Worm (Caenorhabditis elegans): ENCODE measurements around the gene msp-49.

The msp-49 gene

ce11 chrII:5154540-5154939 is 39.6 kb upstream of the msp-49 start, which contains the start of gene srb-12:
srb-12 (minus strand) TSS chrII:5154640.
- TF ChIP-seq zfp-2 (tag; optimal IDR thresholded peaks at IDR 0.05) = no peak
- TF ChIP-seq nhr-28 (tag; optimal IDR thresholded peaks at IDR 0.05) = no peak
- no peak for TF ChIP-seq fkh-10 (GFP tag; optimal IDR thresholded peaks at IDR 0.05)
- TF ChIP-seq tra-1 (GFP tag; IDR thresholded peaks at IDR 0.05) = no peak
- no peak for TF ChIP-seq hmg-1.1 (GFP tag; IDR thresholded peaks at IDR 0.05)
- no peak for TF ChIP-seq F10B5.3 (tag; optimal IDR thresholded peaks at IDR 0.05)
- no peak for TF ChIP-seq snpc-1.2 (GFP tag; IDR thresholded peaks at IDR 0.05)
- TF ChIP-seq ama-1 (optimal IDR thresholded peaks at IDR 0.05) = no peak
- TF ChIP-seq ceh-28 (tag; optimal IDR thresholded peaks at IDR 0.05) = no peak
- no peak for TF ChIP-seq mxl-2 (GFP tag; conservative IDR thresholded peaks at IDR 0.05)
- TF ChIP-seq hlh-30 (tag; optimal IDR thresholded peaks at IDR 0.05; ENCODE audit: insufficient read depth) = no peak
- no peak for TF ChIP-seq nhr-6 (tag; optimal IDR thresholded peaks at IDR 0.05)
- no peak for TF ChIP-seq nhr-11 (tag; optimal IDR thresholded peaks at IDR 0.05)

ce11 chrII:5156983-5157382 is 37.2 kb upstream of the msp-49 start, which contains the start of gene msp-45:
msp-45 (minus strand) TSS chrII:5157083.
- TF ChIP-seq ceh-32 (tag; optimal IDR thresholded peaks at IDR 0.05; ENCODE audit: poor library complexity) = no peak

- no peak for TF ChIP-seq nhr-25 (tag; optimal IDR thresholded peaks at IDR 0.05; ENCODE audit: borderline replicate concordance, insufficient read depth)
- TF ChIP-seq unc-62 (GFP tag; optimal IDR thresholded peaks at IDR 0.05 in 1 of 2) = no peak
- no peak for TF ChIP-seq unc-62 (tag; optimal IDR thresholded peaks at IDR 0.05)
- no peak for TF ChIP-seq zag-1 (tag; optimal IDR thresholded peaks at IDR 0.05)
- no peak for TF ChIP-seq dmd-8 (GFP tag; IDR thresholded peaks at IDR 0.05)
- no peak for TF ChIP-seq nhr-76 (tag; optimal IDR thresholded peaks at IDR 0.05)
Observed at ce11 chrII:5157525-5157924, 36.6 kb upstream of the msp-49 start, which contains the start of gene srb-13. srb-13 (minus strand) TSS chrII:5157625.

- 0 out of 2 replicates have a peak, but pooled peaks have one; percentile 34 for TF ChIP-seq F26F4.8 (GFP tag; conservative IDR thresholded peaks at IDR 0.05)
Observed at ce11 chrII:5158774-5159173, 35.4 kb upstream of the msp-49 start, which contains the start of gene F58A6.9. F58A6.9 (minus strand) TSS chrII:5158874.

ce11 chrII:5161102-5161501 is 33.1 kb upstream of the msp-49 start, which contains the start of gene C27D6.11:
C27D6.11 (minus strand) TSS chrII:5161202.
- TF ChIP-seq nhr-111 (GFP tag; optimal IDR thresholded peaks at IDR 0.05) (no peak), T20F7.1 (GFP tag; optimal IDR thresholded peaks at IDR 0.05) (no peak), nhr-42 (GFP tag; IDR thresholded peaks at IDR 0.05) (no peak), ceh-44 (GFP tag; IDR thresholded peaks at IDR 0.05) (no peak), nhr-77 (tag; optimal IDR thresholded peaks at IDR 0.05) (no peak), F10B5.3 (tag; optimal IDR thresholded peaks at IDR 0.05) (no peak), zfp-3 (GFP tag; conservative IDR thresholded peaks at IDR 0.05) (no peak), set-16 (GFP tag; IDR thresholded peaks at IDR 0.05) (no peak), vab-7 (GFP tag; IDR thresholded peaks at IDR 0.05) (no peak), ces-1 (GFP tag; optimal IDR thresholded peaks at IDR 0.05) (no peak), attf-4 (tag; optimal IDR thresholded peaks at IDR 0.05) (no peak), sdz-12 (GFP tag; optimal IDR thresholded peaks at IDR 0.05) (no peak), egl-43 (GFP tag; IDR thresholded peaks at IDR 0.05) (no peak)

ce11 chrII:5163283-5163682 is 30.9 kb upstream of the msp-49 start, which contains the start of gene srb-5:
srb-5 (minus strand) TSS chrII:5163383.
- TF ChIP-seq unc-130 (GFP tag; optimal IDR thresholded peaks at IDR 0.05) (no peak), unc-62 (GFP tag; optimal IDR thresholded peaks at IDR 0.05 in 1 of 2) (no peak), unc-62 (tag; optimal IDR thresholded peaks at IDR 0.05) (no peak), daf-19 (GFP tag; conservative IDR thresholded peaks at IDR 0.05) (no peak), saeg-2 (GFP tag; IDR thresholded peaks at IDR 0.05) (no peak), T26A8.4 (GFP tag; IDR thresholded peaks at IDR 0.05) (no peak), ceh-28 (tag; optimal IDR thresholded peaks at IDR 0.05) (no peak), lin-15B (tag; optimal IDR thresholded peaks at IDR 0.05) (no peak), F10B5.3 (tag; optimal IDR thresholded peaks at IDR 0.05) (no peak), mdt-29 (GFP tag; IDR thresholded peaks at IDR 0.05) (no peak), lin-1 (GFP tag; IDR thresholded peaks at IDR 0.05) (no peak), nhr-237 (tag; optimal IDR thresholded peaks at IDR 0.05) (no peak), dve-1 (tag; optimal IDR thresholded peaks at IDR 0.05; ENCODE audit: insufficient read depth) (no peak), gei-8 (GFP tag; optimal IDR thresholded peaks at IDR 0.05) (no peak), R02D3.7 (tag; optimal IDR thresholded peaks at IDR 0.05) (no peak)
